Worm (Caenorhabditis elegans) whole organism, early embryonic: Measurements from ENCODE around the gene lin-52.

Source experiments
- B0310.2 ChIP-seq: sonication (generic microtip); optimal IDR thresholded peaks from 2 replicates; lab custom pipeline; 2016; ENCODE audit warnings: mild to moderate bottlenecking, missing genetic modification characterization, missing compliant biosample characterization
- F13C5.2 ChIP-seq: sonication (generic microtip); optimal IDR thresholded peaks from 2 replicates; lab custom pipeline; 2017; ENCODE audit warnings: mild to moderate bottlenecking, missing genetic modification characterization, inconsistent platforms, missing compliant biosample characterization
- aly-1 ChIP-seq: sonication (generic microtip); optimal IDR thresholded peaks from 2 replicates; lab custom pipeline; 2016; ENCODE audit warnings: missing genetic modification characterization, missing compliant biosample characterization
- ama-1 ChIP-seq: fragments of 150-350 bp; optimal IDR thresholded peaks from 2 replicates; lab custom pipeline; 2014
- ceh-13 ChIP-seq: fragments of 200-800 bp; sonication (Bioruptor generic); optimal IDR thresholded peaks from 2 replicates; lab custom pipeline; 2018; ENCODE audit warnings: mild to moderate bottlenecking, missing genetic modification characterization, missing compliant biosample characterization
- ceh-36 ChIP-seq: sonication (generic microtip); optimal IDR thresholded peaks from 2 replicates; lab custom pipeline; 2016; ENCODE audit warnings: missing genetic modification characterization, inconsistent platforms, missing compliant biosample characterization
- ets-7 ChIP-seq: sonication (generic microtip); optimal IDR thresholded peaks from 2 replicates; lab custom pipeline; 2016; ENCODE audit warnings: missing genotype, missing genetic modification characterization, missing compliant biosample characterization
- flt-1 ChIP-seq: fragments of 200-800 bp; sonication (Bioruptor generic); IDR thresholded peaks from 2 replicates; pipeline ENCODE4 v1.3.6; 2022; ENCODE audit warnings: missing genetic modification characterization, missing compliant biosample characterization
- hmbx-1 ChIP-seq: sonication (generic microtip); optimal IDR thresholded peaks from 2 replicates; lab custom pipeline; 2016; ENCODE audit warnings: mild to moderate bottlenecking, missing genetic modification characterization, missing compliant biosample characterization
- hmg-4 ChIP-seq: fragments of 200-800 bp; sonication (Bioruptor generic); optimal IDR thresholded peaks from 2 replicates; lab custom pipeline; 2018; ENCODE audit warnings: mild to moderate bottlenecking, missing genetic modification characterization, missing compliant biosample characterization
- hnd-1 ChIP-seq: sonication (generic microtip); optimal IDR thresholded peaks from 2 replicates; lab custom pipeline; 2016; ENCODE audit warnings: missing genetic modification characterization, missing compliant biosample characterization
- pes-1 ChIP-seq: fragments of 200-800 bp; sonication (Bioruptor generic); IDR thresholded peaks from 2 replicates; pipeline ENCODE4 v1.3.6; 2022; ENCODE audit warnings: missing genetic modification reagents, missing genetic modification characterization, missing compliant biosample characterization
- scrt-1 ChIP-seq: fragments of 200-800 bp; sonication (Bioruptor generic); IDR thresholded peaks from 2 replicates; pipeline ENCODE4 v1.3.6; 2022; ENCODE audit warnings: missing genetic modification characterization, missing compliant biosample characterization
- sea-1 ChIP-seq: fragments of 200-800 bp; sonication (Bioruptor generic); conservative IDR thresholded peaks from 2 replicates; pipeline ENCODE4 v1.3.6; 2022; ENCODE audit warnings: missing genetic modification characterization, missing compliant biosample characterization
- tbx-11 ChIP-seq: fragments of 200-800 bp; sonication (Bioruptor generic); IDR thresholded peaks from 2 replicates; pipeline ENCODE4 v1.3.6; 2022; ENCODE audit warnings: missing genetic modification characterization, missing compliant biosample characterization
- tbx-37 ChIP-seq: fragments of 200-800 bp; sonication (Bioruptor generic); conservative IDR thresholded peaks from 2 replicates; pipeline ENCODE4 v1.3.6; 2022; ENCODE audit warnings: missing genetic modification reagents, missing genetic modification characterization, missing compliant biosample characterization
- tra-4 ChIP-seq: sonication (generic microtip); optimal IDR thresholded peaks from 2 replicates; lab custom pipeline; 2017; ENCODE audit warnings: missing genetic modification characterization, missing compliant biosample characterization

lin-52 gene

ce11 chrIII:9786776-9787175 lies 37.8 kb downstream of the lin-52 start:
- TF ChIP-seq hmg-4 (GFP tag; lab: Kevin White, UChicago) = no peak
- TF ChIP-seq aly-1 (tag; lab: Kevin White, UChicago) = no peak
- TF ChIP-seq tbx-37 (GFP tag; lab: Robert Waterston, UW) = no peak
- TF ChIP-seq tra-4 (tag; lab: Kevin White, UChicago) = no peak
- TF ChIP-seq sea-1 (GFP tag; lab: Robert Waterston, UW) = no peak
- TF ChIP-seq ceh-13 (GFP tag; lab: Kevin White, UChicago) = no peak
- no peak for TF ChIP-seq hmbx-1 (tag; lab: Kevin White, UChicago)

DNA sequence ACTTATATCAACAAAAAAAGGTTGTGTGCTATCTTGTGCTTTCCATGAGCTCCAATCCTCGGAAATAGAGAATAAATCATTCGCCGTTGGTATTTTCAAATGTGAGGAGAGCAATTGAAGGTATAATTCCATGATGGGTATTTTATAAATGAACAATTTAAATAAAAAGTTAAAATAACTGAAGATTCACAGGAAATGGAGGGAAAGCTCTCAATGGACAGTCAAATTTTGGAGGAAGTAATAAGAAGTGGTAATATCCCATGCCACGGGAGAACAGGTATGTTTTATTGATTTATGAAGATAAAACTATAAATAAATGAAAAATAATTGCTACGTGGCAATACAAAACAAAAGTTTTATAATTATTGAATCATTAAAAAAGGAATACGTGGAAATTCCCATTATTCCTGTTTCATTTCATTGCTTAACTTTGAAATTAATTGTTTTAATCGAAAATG lies 41.4 kb downstream of the lin-52 start:
- no peak for TF ChIP-seq hnd-1 (tag; lab: Kevin White, UChicago)
- TF ChIP-seq ceh-36 (tag; lab: Kevin White, UChicago) = no peak
- TF ChIP-seq B0310.2 (tag; lab: Kevin White, UChicago) = no peak

- no peak for TF ChIP-seq hnd-1 (tag; lab: Kevin White, UChicago)
- TF ChIP-seq ceh-36 (tag; lab: Kevin White, UChicago) = no peak
- TF ChIP-seq ets-7 (tag; lab: Kevin White, UChicago) = no peak
- TF ChIP-seq F13C5.2 (tag; lab: Kevin White, UChicago) = no peak
- no peak for TF ChIP-seq hmbx-1 (tag; lab: Kevin White, UChicago)
- no peak for TF ChIP-seq tra-4 (tag; lab: Kevin White, UChicago)
- no peak for TF ChIP-seq flt-1 (GFP tag; lab: Robert Waterston, UW)
- no peak for TF ChIP-seq tbx-11 (GFP tag; lab: Robert Waterston, UW)
- TF ChIP-seq ama-1 (lab: Kevin White, UChicago) = no peak
- TF ChIP-seq scrt-1 (GFP tag; lab: Robert Waterston, UW) = no peak
- TF ChIP-seq sea-1 (GFP tag; lab: Robert Waterston, UW) = no peak
- TF ChIP-seq tbx-37 (GFP tag; lab: Robert Waterston, UW) = no peak
Observed at ce11 chrIII:9782483-9783081, 42.0 kb downstream of the lin-52 start, which contains the start of gene R10E11.6. Gene R10E11.6, plus strand, starts transcription at chrIII:9783006.

ce11 chrIII:9782011-9782436 lies 42.5 kb downstream of the lin-52 start, which contains the start of gene vha-2:
Gene vha-2, plus strand, starts transcription at chrIII:9782164.
- no peak for TF ChIP-seq sea-1 (GFP tag; lab: Robert Waterston, UW)
- peak; percentile 27 for TF ChIP-seq ama-1 (lab: Kevin White, UChicago)

- peak; percentile 54 for TF ChIP-seq F13C5.2 (tag; lab: Kevin White, UChicago)
- 0 out of 2 replicates have a peak, but pooled peaks have one; percentile 31 for TF ChIP-seq pes-1
- TF ChIP-seq sea-1 (GFP tag; lab: Robert Waterston, UW) = 0 out of 2 replicates have a peak, but pooled peaks have one; percentile 58
- TF ChIP-seq tbx-37 (GFP tag; lab: Robert Waterston, UW) = no peak
Observed at ce11 chrIII:9780665-9781304, 43.8 kb downstream of the lin-52 start, which contains the start of gene vha-1. Gene vha-1, plus strand, starts transcription at chrIII:9781254.

- no peak for TF ChIP-seq scrt-1 (GFP tag; lab: Robert Waterston, UW)
- TF ChIP-seq F13C5.2 (tag; lab: Kevin White, UChicago) = no peak
- no peak for TF ChIP-seq hnd-1 (tag; lab: Kevin White, UChicago)
- no peak for TF ChIP-seq ets-7 (tag; lab: Kevin White, UChicago)
- TF ChIP-seq tra-4 (tag; lab: Kevin White, UChicago) = no peak
- TF ChIP-seq flt-1 (GFP tag; lab: Robert Waterston, UW) = no peak
Observed at ce11 chrIII:9780254-9780653, 44.3 kb downstream of the lin-52 start, which contains the start of gene sqv-3. Gene sqv-3, minus strand, starts transcription at chrIII:9780354.

- TF ChIP-seq flt-1 (GFP tag; lab: Robert Waterston, UW) (no peak), ceh-13 (GFP tag; lab: Kevin White, UChicago) (no peak), ceh-36 (tag; lab: Kevin White, UChicago) (no peak), tbx-11 (GFP tag; lab: Robert Waterston, UW) (no peak), tbx-37 (GFP tag; lab: Robert Waterston, UW) (no peak), pes-1 (no peak), ama-1 (lab: Kevin White, UChicago) (no peak), F13C5.2 (tag; lab: Kevin White, UChicago) (no peak), hmbx-1 (tag; lab: Kevin White, UChicago) (no peak)
Observed at ce11 chrIII:9779080-9779479, 45.5 kb downstream of the lin-52 start.

DNA sequence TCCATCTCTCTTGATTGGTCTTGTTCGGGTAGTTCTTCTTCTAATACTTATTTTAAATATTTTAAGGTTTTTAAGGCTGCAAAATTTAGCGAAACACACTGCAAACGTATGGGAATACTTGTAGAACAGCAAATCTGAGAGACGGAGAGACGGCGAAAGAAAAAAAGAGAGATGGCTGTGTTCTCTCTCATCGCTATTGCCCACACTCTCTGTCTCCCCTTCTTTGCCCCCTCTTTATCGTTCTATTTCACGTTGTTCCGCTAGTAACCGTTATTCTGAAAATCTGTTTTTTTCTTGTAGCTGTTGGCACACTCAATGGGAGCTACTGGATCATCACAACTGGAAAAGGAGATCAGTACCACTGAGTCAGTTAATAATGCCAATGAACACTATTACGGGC lies 48.2 kb downstream of the lin-52 start, which contains the start of gene usp-46:
Gene usp-46 (plus strand): TSS at position 301 of the 400 bp plus-strand sequence.
- TF ChIP-seq pes-1 (no peak), tbx-11 (GFP tag; lab: Robert Waterston, UW) (no peak)
